Worm (Caenorhabditis elegans) whole organism, late embryonic: ENCODE data around the gene ceh-92.

ENCODE experiments used
- C08G9.2 ChIP-seq: sonication (generic microtip); optimal IDR thresholded peaks from 2 replicates; lab custom pipeline; 2016; ENCODE audit warnings: mild to moderate bottlenecking, missing genetic modification characterization, moderate library complexity, missing compliant biosample characterization
- F13H6.1 ChIP-seq: sonication (generic microtip); optimal IDR thresholded peaks from 2 replicates; lab custom pipeline; 2016; ENCODE audit warnings: missing genetic modification characterization, missing compliant biosample characterization
- K09A11.1 ChIP-seq: sonication (generic microtip); optimal IDR thresholded peaks from 2 replicates; lab custom pipeline; 2017; ENCODE audit warnings: antibody characterized with exemption, mild to moderate bottlenecking, missing genetic modification characterization, missing compliant biosample characterization; ENCODE audit not compliant: insufficient read depth
- T23F11.4 ChIP-seq: fragments of 200-800 bp; sonication (Bioruptor generic); optimal IDR thresholded peaks from 2 replicates; lab custom pipeline; 2018; ENCODE audit warnings: mild to moderate bottlenecking, missing genetic modification characterization, missing compliant biosample characterization
- ceh-2 ChIP-seq: sonication (generic microtip); optimal IDR thresholded peaks from 2 replicates; lab custom pipeline; 2016; ENCODE audit warnings: missing genotype, missing genetic modification characterization, missing compliant biosample characterization
- ceh-34 ChIP-seq: sonication (generic microtip); optimal IDR thresholded peaks from 2 replicates; lab custom pipeline; 2016; ENCODE audit warnings: mild to moderate bottlenecking, missing genetic modification characterization, missing compliant biosample characterization
- ceh-45 ChIP-seq: fragments of 200-800 bp; sonication (Bioruptor generic); IDR thresholded peaks from 2 replicates; pipeline ENCODE4 v1.3.6; 2022; ENCODE audit warnings: missing genetic modification reagents, missing genetic modification characterization, missing compliant biosample characterization
- ceh-48 ChIP-seq: sonication (generic microtip); optimal IDR thresholded peaks from 2 replicates; lab custom pipeline; 2016; ENCODE audit warnings: missing genetic modification characterization, inconsistent platforms, missing compliant biosample characterization
- ceh-6 ChIP-seq: fragments of 200-800 bp; sonication (Bioruptor generic); optimal IDR thresholded peaks from 2 replicates; lab custom pipeline; 2018; ENCODE audit warnings: mild to moderate bottlenecking, missing genetic modification characterization, missing compliant biosample characterization
- dmd-4 ChIP-seq: sonication (generic microtip); optimal IDR thresholded peaks from 2 replicates; lab custom pipeline; 2016; ENCODE audit warnings: borderline replicate concordance, missing genetic modification characterization, missing compliant biosample characterization
- elt-2 ChIP-seq: sonication (generic microtip); optimal IDR thresholded peaks from 2 replicates; lab custom pipeline; 2016; ENCODE audit warnings: missing genetic modification reagents, missing genetic modification characterization, missing compliant biosample characterization
- elt-4 ChIP-seq: sonication (generic microtip); optimal IDR thresholded peaks from 2 replicates; lab custom pipeline; 2016; ENCODE audit warnings: missing genetic modification characterization, missing compliant biosample characterization
- ets-4 ChIP-seq: sonication (generic microtip); optimal IDR thresholded peaks from 2 replicates; lab custom pipeline; 2016; ENCODE audit warnings: missing genetic modification characterization, missing compliant biosample characterization
- fax-1 ChIP-seq: sonication (generic microtip); optimal IDR thresholded peaks from 2 replicates; lab custom pipeline; 2016; ENCODE audit warnings: missing genotype, missing genetic modification characterization, missing compliant biosample characterization
- gmeb-2 ChIP-seq: sonication (generic microtip); optimal IDR thresholded peaks from 2 replicates; lab custom pipeline; 2016; ENCODE audit warnings: missing genetic modification characterization, inconsistent platforms, missing compliant biosample characterization
- hlh-13 ChIP-seq: fragments of 200-800 bp; sonication (Bioruptor generic); optimal IDR thresholded peaks from 2 replicates; lab custom pipeline; 2018; ENCODE audit warnings: mild to moderate bottlenecking, missing genetic modification characterization, missing compliant biosample characterization
- hlh-15 ChIP-seq: sonication (generic microtip); optimal IDR thresholded peaks from 2 replicates; lab custom pipeline; 2016; ENCODE audit warnings: missing genetic modification characterization, missing compliant biosample characterization
- lim-6 ChIP-seq: sonication (generic microtip); optimal IDR thresholded peaks from 2 replicates; lab custom pipeline; 2016; ENCODE audit warnings: missing genetic modification characterization, missing compliant biosample characterization
- lin-11 ChIP-seq: fragments of 200-800 bp; sonication (Bioruptor generic); optimal IDR thresholded peaks from 2 replicates; lab custom pipeline; 2018; ENCODE audit warnings: mild to moderate bottlenecking, missing genetic modification characterization, missing compliant biosample characterization
- mec-3 ChIP-seq: sonication (generic microtip); optimal IDR thresholded peaks from 2 replicates; lab custom pipeline; 2016; ENCODE audit warnings: borderline replicate concordance, missing genetic modification characterization, missing compliant biosample characterization
- nfya-1 ChIP-seq: sonication (generic microtip); optimal IDR thresholded peaks from 2 replicates; lab custom pipeline; 2017; ENCODE audit warnings: missing genetic modification characterization, mild to moderate bottlenecking, missing compliant biosample characterization, antibody characterized with exemption, moderate library complexity
- npax-4 ChIP-seq: sonication (generic microtip); optimal IDR thresholded peaks from 2 replicates; lab custom pipeline; 2016; ENCODE audit warnings: missing genetic modification characterization, missing compliant biosample characterization
- pag-3 ChIP-seq: sonication (generic microtip); optimal IDR thresholded peaks from 2 replicates; lab custom pipeline; 2016; ENCODE audit warnings: missing compliant biosample characterization, missing genetic modification characterization, borderline replicate concordance
- pax-1 ChIP-seq: fragments of 150-350 bp; optimal IDR thresholded peaks from 2 replicates; lab custom pipeline; 2014; ENCODE audit warnings: missing biosample characterization, missing genetic modification characterization
- pha-2 ChIP-seq: sonication (generic microtip); optimal IDR thresholded peaks from 2 replicates; lab custom pipeline; 2017; ENCODE audit warnings: mild to moderate bottlenecking, missing genetic modification characterization, missing compliant biosample characterization
- pqm-1 ChIP-seq: sonication (generic microtip); optimal IDR thresholded peaks from 2 replicates; lab custom pipeline; 2016; ENCODE audit warnings: missing genetic modification characterization, missing compliant biosample characterization
- ref-2 ChIP-seq: sonication (generic microtip); optimal IDR thresholded peaks from 2 replicates; lab custom pipeline; 2016; ENCODE audit warnings: missing genetic modification characterization, missing compliant biosample characterization
- syd-9 ChIP-seq: sonication (generic microtip); optimal IDR thresholded peaks from 2 replicates; lab custom pipeline; 2016; ENCODE audit warnings: mild to moderate bottlenecking, missing genetic modification characterization, moderate library complexity, missing compliant biosample characterization
- ttx-3 ChIP-seq: sonication (generic microtip); optimal IDR thresholded peaks from 2 replicates; lab custom pipeline; 2016; ENCODE audit warnings: missing genetic modification reagents, missing genetic modification characterization, missing compliant biosample characterization
- unc-55 ChIP-seq: sonication (generic microtip); optimal IDR thresholded peaks from 2 replicates; lab custom pipeline; 2017; ENCODE audit warnings: missing biosample characterization, missing genetic modification reagents, missing genetic modification characterization
- unc-86 ChIP-seq: sonication (generic microtip); optimal IDR thresholded peaks from 2 replicates; lab custom pipeline; 2016; ENCODE audit warnings: missing genetic modification characterization, missing compliant biosample characterization
- zip-5 ChIP-seq: sonication (generic microtip); optimal IDR thresholded peaks from 2 replicates; lab custom pipeline; 2016; ENCODE audit warnings: missing genetic modification characterization, missing compliant biosample characterization
- ztf-16 ChIP-seq: sonication (generic microtip); optimal IDR thresholded peaks from 2 replicates; lab custom pipeline; 2017; ENCODE audit warnings: missing genetic modification characterization, missing compliant biosample characterization

The ceh-92 gene

DNA sequence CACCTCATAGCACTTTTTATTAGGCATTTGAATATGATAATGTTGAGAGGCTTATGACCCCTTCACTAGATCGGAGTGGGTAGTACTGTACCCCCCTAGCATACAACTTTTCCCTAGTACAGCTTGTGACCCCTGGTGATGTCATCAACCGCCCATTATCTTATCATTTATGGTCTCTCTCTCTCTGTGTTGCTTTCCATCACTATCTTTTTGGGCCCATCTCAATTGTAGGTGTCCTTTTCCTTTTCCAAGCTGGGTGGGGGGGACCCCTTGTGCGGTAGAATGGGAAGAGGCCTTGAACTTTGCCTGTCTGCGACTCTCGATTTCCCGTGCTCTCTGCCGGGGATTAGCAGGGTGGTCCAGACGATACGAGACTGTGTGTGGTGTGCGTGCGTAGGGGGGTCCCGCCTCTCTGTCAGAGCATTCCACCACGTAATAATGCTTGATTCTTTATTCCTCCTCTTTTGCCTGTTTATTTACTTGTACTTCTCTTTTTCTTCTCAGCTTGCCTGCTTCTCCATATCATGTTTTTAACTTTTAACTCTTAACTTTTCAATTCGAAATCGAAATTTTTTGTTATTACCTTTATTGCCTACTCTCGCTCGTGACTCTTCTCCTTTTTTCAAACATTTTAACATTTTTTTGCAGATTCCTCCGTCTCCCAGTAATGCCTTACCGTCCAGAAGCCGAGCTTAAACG lies 20.7 kb upstream of the ceh-92 start, which contains the start of gene ztf-29:
Gene ztf-29, plus strand, starts transcription at position 649 of the 699 bp plus-strand sequence.
- TF ChIP-seq dmd-4 (tag; lab: Kevin White, UChicago) (no peak), pax-1 (no peak), pqm-1 (no peak), ztf-16 (tag; lab: Kevin White, UChicago) (no peak), ets-4 (tag; lab: Kevin White, UChicago) (no peak), lim-6 (tag; lab: Kevin White, UChicago) (no peak), elt-2 (tag; lab: Kevin White, UChicago) (peak; percentile 75), ceh-6 (GFP tag; lab: Kevin White, UChicago) (peak; percentile 22)

DNA sequence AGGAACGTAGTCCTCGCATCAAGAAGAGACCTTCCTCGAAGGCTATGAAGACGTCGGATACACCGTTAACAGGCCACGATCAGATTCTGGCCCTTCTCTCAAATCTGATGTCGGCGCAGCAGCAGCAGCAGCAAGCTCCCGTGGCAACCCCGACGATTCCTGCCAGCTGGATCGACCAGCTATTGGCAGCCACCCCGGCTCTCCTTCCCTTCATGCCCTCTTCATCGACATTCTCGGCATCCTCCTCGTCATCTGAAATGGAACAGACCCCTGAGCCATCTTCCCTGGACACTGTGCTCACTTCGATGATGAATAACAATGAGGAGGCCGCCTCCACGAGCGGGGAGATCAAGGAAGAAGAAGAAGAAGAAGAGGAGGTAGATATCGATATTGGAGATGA lies 19.8 kb upstream of the ceh-92 start:
- TF ChIP-seq elt-4 (tag; lab: Kevin White, UChicago) (peak; percentile 86), C08G9.2 (tag; lab: Kevin White, UChicago) (no peak), ttx-3 (tag; lab: Kevin White, UChicago) (no peak)

DNA sequence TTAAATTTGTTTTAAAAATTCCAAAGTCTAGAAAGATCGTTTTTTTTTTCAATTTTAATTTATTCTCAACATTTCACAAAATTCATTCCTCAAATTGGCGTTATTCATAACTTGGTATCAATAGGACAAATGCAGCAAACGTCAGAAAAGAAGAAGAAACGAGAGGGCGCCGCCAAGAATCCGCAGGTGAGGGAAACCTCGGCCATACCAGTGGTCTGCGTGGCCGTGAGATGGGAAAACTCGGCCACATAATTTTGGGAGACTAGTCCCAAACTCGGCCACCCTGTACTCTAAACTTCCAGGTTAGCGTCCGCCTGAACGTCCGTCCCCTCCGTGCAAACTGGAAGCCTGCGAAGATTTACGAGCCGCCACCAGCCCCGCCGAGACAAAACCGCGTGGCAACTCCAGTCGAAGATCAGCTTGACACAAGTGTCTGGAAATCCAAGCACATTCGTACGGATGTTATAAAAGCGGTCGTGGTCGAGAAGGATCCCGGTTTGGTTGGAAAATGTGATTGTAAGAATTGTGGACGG lies 17.9 kb upstream of the ceh-92 start, which contains the start of gene Y66D12A.11:
Gene Y66D12A.11, plus strand, starts transcription at position 51 of the 533 bp plus-strand sequence.
- TF ChIP-seq ceh-45 (GFP tag; lab: Robert Waterston, UW) (no peak), ceh-48 (no peak), T23F11.4 (GFP tag; lab: Kevin White, UChicago) (no peak), elt-4 (tag; lab: Kevin White, UChicago) (no peak), elt-2 (tag; lab: Kevin White, UChicago) (no peak), F13H6.1 (tag; lab: Kevin White, UChicago) (no peak), npax-4 (tag; lab: Kevin White, UChicago) (no peak), fax-1 (tag; lab: Kevin White, UChicago) (no peak), ref-2 (tag; lab: Kevin White, UChicago) (no peak), nfya-1 (tag; lab: Kevin White, UChicago) (no peak), hlh-15 (no peak), syd-9 (tag; lab: Kevin White, UChicago) (no peak), pha-2 (tag; lab: Kevin White, UChicago) (no peak), dmd-4 (tag; lab: Kevin White, UChicago) (no peak), gmeb-2 (tag; lab: Kevin White, UChicago) (no peak), lin-11 (tag; lab: Kevin White, UChicago) (no peak), ceh-2 (tag; lab: Kevin White, UChicago) (no peak)

DNA sequence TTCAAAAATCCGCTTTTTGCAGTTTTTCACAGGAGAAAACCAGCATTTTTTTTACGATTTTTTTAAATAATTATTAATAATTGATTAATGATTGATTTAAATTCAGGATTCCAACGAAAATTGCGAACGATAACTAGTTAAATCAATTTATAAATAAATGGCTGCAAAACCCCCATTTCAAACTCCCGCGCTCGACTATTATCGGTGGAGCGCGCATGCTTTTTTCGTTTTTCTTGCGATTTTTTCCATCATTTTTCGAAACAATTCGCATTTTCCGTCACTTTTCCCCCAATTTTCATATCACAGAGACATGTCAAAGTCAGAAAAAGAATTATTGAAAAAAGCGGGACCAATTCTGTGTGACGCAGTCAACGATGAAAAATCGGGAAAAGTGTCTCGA lies 15.8 kb upstream of the ceh-92 start, which contains the start of gene Y66D12A.10:
Gene Y66D12A.10, plus strand, starts transcription at position 273 of the 400 bp plus-strand sequence.
- no peak for TF ChIP-seq K09A11.1 (tag; lab: Kevin White, UChicago)
- TF ChIP-seq fax-1 (tag; lab: Kevin White, UChicago) = no peak
- TF ChIP-seq elt-2 (tag; lab: Kevin White, UChicago) = no peak
- no peak for TF ChIP-seq unc-86 (tag; lab: Kevin White, UChicago)
- TF ChIP-seq ztf-16 (tag; lab: Kevin White, UChicago) = no peak
- no peak for TF ChIP-seq mec-3
- TF ChIP-seq unc-55 (GFP tag; lab: Kevin White, UChicago) = no peak
- no peak for TF ChIP-seq pag-3 (tag; lab: Kevin White, UChicago)
- no peak for TF ChIP-seq pha-2 (tag; lab: Kevin White, UChicago)
- TF ChIP-seq ceh-34 (tag; lab: Kevin White, UChicago) = no peak
- TF ChIP-seq zip-5 (tag; lab: Kevin White, UChicago) = no peak
- TF ChIP-seq C08G9.2 (tag; lab: Kevin White, UChicago) = no peak
- TF ChIP-seq hlh-13 (GFP tag; lab: Kevin White, UChicago) = no peak
